ENCODE assay signal across 1 fruit fly cellular context in the genomic region with DNA sequence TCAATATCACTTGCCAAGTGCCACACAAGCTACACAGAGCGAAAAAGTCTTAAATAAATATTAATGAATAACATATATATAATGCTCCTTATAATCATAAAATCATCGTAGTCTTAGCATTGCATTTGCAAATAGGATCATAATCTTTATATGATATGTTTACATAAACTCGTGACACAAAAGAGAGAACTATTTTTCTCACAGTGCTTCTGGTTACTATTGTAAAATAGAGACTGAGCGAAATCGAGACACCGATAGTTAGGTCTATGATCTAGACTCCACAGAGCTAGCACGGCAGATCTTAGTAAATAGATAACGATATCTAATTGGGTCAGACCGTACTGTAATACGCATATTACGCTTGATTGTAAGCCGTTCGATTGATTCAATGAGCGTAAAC.
TF ChIP-seq lines count a peak whose summit lies in the region.

No protein-coding gene starts in this region.

TF ChIP-seq in whole organism, embryonic, 481 proteins besides CTCF, POLR2A, EP300 and RAD21 (continued from another document and continues in another):
- TF ChIP-seq gfzf (GFP tag; optimal IDR thresholded peaks at IDR 0.05; lab: Kevin White, UChicago) (no peak), Nf-YA (GFP tag; IDR thresholded peaks at IDR 0.05; lab: Robert Waterston, UW) (peak; percentile 61; the same call in 1 of the 2 replicates), Ssrp (tag; optimal IDR thresholded peaks at IDR 0.05; lab: Kevin White, UChicago) (peak; percentile 72), CG9797 (GFP tag; optimal IDR thresholded peaks at IDR 0.05; lab: Kevin White, UChicago) (no peak), B-H1 (GFP tag; IDR thresholded peaks at IDR 0.05; lab: Robert Waterston, UW) (no peak), CG17186 (GFP tag; optimal IDR thresholded peaks at IDR 0.05; lab: Kevin White, UChicago) (no peak), Hand (GFP tag; optimal IDR thresholded peaks at IDR 0.05; lab: Kevin White, UChicago) (no peak), fru (optimal IDR thresholded peaks at IDR 0.05; lab: Kevin White, UChicago) (no peak), Trl (optimal IDR thresholded peaks at IDR 0.05; lab: Kevin White, UChicago) (no peak), Trl (GFP tag; optimal IDR thresholded peaks at IDR 0.05; lab: Kevin White, UChicago) (no peak), Tbp (GFP tag; optimal IDR thresholded peaks at IDR 0.05; lab: Kevin White, UChicago) (no peak), Xbp1 (GFP tag; optimal IDR thresholded peaks at IDR 0.05; lab: Kevin White, UChicago) (peak; percentile 73), cas (GFP tag; IDR thresholded peaks at IDR 0.05; lab: Robert Waterston, UW) (no peak), Med (GFP tag; lab: Kevin White, UChicago) (peak; percentile 47), CG2199 (GFP tag; IDR thresholded peaks at IDR 0.05; lab: Robert Waterston, UW) (no peak), CG10654 (GFP tag; optimal IDR thresholded peaks at IDR 0.05; lab: Kevin White, UChicago) (no peak), Eip74EF (GFP tag; optimal IDR thresholded peaks at IDR 0.05; lab: Kevin White, UChicago) (peak in 1 of 2 experiments; percentile 58), br (optimal IDR thresholded peaks at IDR 0.05; lab: Kevin White, UChicago) (no peak), CG12769 (tag; optimal IDR thresholded peaks at IDR 0.05; lab: Kevin White, UChicago) (peak; percentile 18), CG17612 (GFP tag; IDR thresholded peaks at IDR 0.05; lab: Robert Waterston, UW) (no peak), CG32767 (GFP tag; IDR thresholded peaks at IDR 0.05; lab: Robert Waterston, UW) (peak; percentile 81), CG8478 (optimal IDR thresholded peaks at IDR 0.05; lab: Kevin White, UChicago) (no peak), CG8765 (GFP tag; IDR thresholded peaks at IDR 0.05; lab: Robert Waterston, UW) (no peak), yki (optimal IDR thresholded peaks at IDR 0.05; lab: Kevin White, UChicago) (no peak), CG10565 (GFP tag; optimal IDR thresholded peaks at IDR 0.05; lab: Kevin White, UChicago) (no peak), D19B (GFP tag; optimal IDR thresholded peaks at IDR 0.05; lab: Kevin White, UChicago) (no peak), bowl (GFP tag; IDR thresholded peaks at IDR 0.05; lab: Robert Waterston, UW) (peak; percentile 76; the same call in 1 of the 2 replicates), CrebB (tag; optimal IDR thresholded peaks at IDR 0.05; lab: Kevin White, UChicago) (peak; percentile 0), CG17361 (GFP tag; IDR thresholded peaks at IDR 0.05; lab: Robert Waterston, UW) (no peak), Fer3 (tag; optimal IDR thresholded peaks at IDR 0.05; lab: Kevin White, UChicago) (no peak), CG30431 (GFP tag; optimal IDR thresholded peaks at IDR 0.05; lab: Kevin White, UChicago) (peak; percentile 38), btn (GFP tag; optimal IDR thresholded peaks at IDR 0.05; lab: Kevin White, UChicago) (no peak), Ada2b (GFP tag; IDR thresholded peaks at IDR 0.05; lab: Robert Waterston, UW) (peak; percentile 86), CG6683 (GFP tag; optimal IDR thresholded peaks at IDR 0.05; lab: Kevin White, UChicago) (no peak), gsb-n (tag; optimal IDR thresholded peaks at IDR 0.05; lab: Kevin White, UChicago) (peak; percentile 62), vvl (GFP tag; IDR thresholded peaks at IDR 0.05; lab: Robert Waterston, UW) (peak; percentile 86), Hsf (GFP tag; optimal IDR thresholded peaks at IDR 0.05; lab: Kevin White, UChicago) (peak; percentile 48), CG18262 (tag; optimal IDR thresholded peaks at IDR 0.05; lab: Kevin White, UChicago) (no peak), CG12236 (GFP tag; optimal IDR thresholded peaks at IDR 0.05; lab: Kevin White, UChicago) (no peak), CG30403 (GFP tag; optimal IDR thresholded peaks at IDR 0.05; lab: Kevin White, UChicago) (peak; percentile 79), fd96Cb (tag; optimal IDR thresholded peaks at IDR 0.05; lab: Kevin White, UChicago) (peak; percentile 51), chn (GFP tag; optimal IDR thresholded peaks at IDR 0.05; lab: Kevin White, UChicago) (peak; percentile 18), pros (GFP tag; optimal IDR thresholded peaks at IDR 0.05; lab: Kevin White, UChicago) (no peak), CG10959 (GFP tag; IDR thresholded peaks at IDR 0.05; lab: Robert Waterston, UW) (peak; percentile 9; the same call in 1 of the 2 replicates), CG12744 (GFP tag; optimal IDR thresholded peaks at IDR 0.05; lab: Kevin White, UChicago) (no peak), Antp (GFP tag; optimal IDR thresholded peaks at IDR 0.05; lab: Kevin White, UChicago) (no peak), CG43689 (GFP tag; IDR thresholded peaks at IDR 0.05; lab: Robert Waterston, UW) (peak; percentile 67; the same call in 1 of the 2 replicates), CG8388 (GFP tag; optimal IDR thresholded peaks at IDR 0.05; lab: Kevin White, UChicago) (peak; percentile 69), Lpt (GFP tag; optimal IDR thresholded peaks at IDR 0.05; lab: Kevin White, UChicago) (no peak), ems (GFP tag; optimal IDR thresholded peaks at IDR 0.05; lab: Kevin White, UChicago) (peak; percentile 34), slp2 (GFP tag; optimal IDR thresholded peaks at IDR 0.05; lab: Kevin White, UChicago) (no peak), CG7963 (GFP tag; IDR thresholded peaks at IDR 0.05; lab: Robert Waterston, UW; ENCODE audit: partially characterized antibody) (no peak), MBD-R2 (GFP tag; IDR thresholded peaks at IDR 0.05; lab: Robert Waterston, UW) (peak; percentile 33; the same call in 1 of the 2 replicates), CG8290 (GFP tag; optimal IDR thresholded peaks at IDR 0.05; lab: Kevin White, UChicago) (peak; percentile 15), CG8290 (tag; optimal IDR thresholded peaks at IDR 0.05; lab: Kevin White, UChicago) (peak in 1 of 2 experiments; percentile 52), Adf1 (GFP tag; IDR thresholded peaks at IDR 0.05; lab: Robert Waterston, UW) (peak; percentile 42; the same call in 1 of the 2 replicates), mam (GFP tag; optimal IDR thresholded peaks at IDR 0.05; lab: Kevin White, UChicago) (peak; percentile 5), Myb (GFP tag; optimal IDR thresholded peaks at IDR 0.05; lab: Kevin White, UChicago) (no peak), Sox100B (GFP tag; optimal IDR thresholded peaks at IDR 0.05; lab: Kevin White, UChicago) (peak; percentile 3), CG15011 (GFP tag; optimal IDR thresholded peaks at IDR 0.05; lab: Kevin White, UChicago) (no peak), CG8281 (tag; optimal IDR thresholded peaks at IDR 0.05; lab: Kevin White, UChicago) (no peak), ttk (GFP tag; IDR thresholded peaks at IDR 0.05; lab: Robert Waterston, UW) (peak; percentile 83), wdn (GFP tag; IDR thresholded peaks at IDR 0.05; lab: Robert Waterston, UW) (peak; percentile 31; the same call in 1 of the 2 replicates), CG17359 (tag; optimal IDR thresholded peaks at IDR 0.05; lab: Kevin White, UChicago) (no peak), Doc3 (GFP tag; IDR thresholded peaks at IDR 0.05; lab: Robert Waterston, UW; ENCODE audit: partially characterized antibody) (no peak), dimm (GFP tag; IDR thresholded peaks at IDR 0.05; lab: Robert Waterston, UW) (no peak), z (GFP tag; IDR thresholded peaks at IDR 0.05; lab: Robert Waterston, UW) (no peak), ro (GFP tag; IDR thresholded peaks at IDR 0.05; lab: Robert Waterston, UW) (no peak), kay (GFP tag; optimal IDR thresholded peaks at IDR 0.05; lab: Kevin White, UChicago) (peak; percentile 55), luna (GFP tag; optimal IDR thresholded peaks at IDR 0.05; lab: Kevin White, UChicago) (no peak), CG9932 (GFP tag; IDR thresholded peaks at IDR 0.05; lab: Robert Waterston, UW) (peak; percentile 74), kni (GFP tag; optimal IDR thresholded peaks at IDR 0.05; lab: Kevin White, UChicago) (no peak), CG10462 (GFP tag; optimal IDR thresholded peaks at IDR 0.05; lab: Kevin White, UChicago) (peak; percentile 4), CG4404 (GFP tag; IDR thresholded peaks at IDR 0.05; lab: Robert Waterston, UW) (no peak), twi (tag; optimal IDR thresholded peaks at IDR 0.05; lab: Kevin White, UChicago) (peak; percentile 0), D19A (tag; optimal IDR thresholded peaks at IDR 0.05; lab: Kevin White, UChicago) (peak; percentile 66), usp (GFP tag; optimal IDR thresholded peaks at IDR 0.05; lab: Kevin White, UChicago) (no peak), CG14710 (tag; optimal IDR thresholded peaks at IDR 0.05; lab: Kevin White, UChicago) (no peak), prd (optimal IDR thresholded peaks at IDR 0.05; lab: Kevin White, UChicago) (no peak), prd (GFP tag; IDR thresholded peaks at IDR 0.05; lab: Robert Waterston, UW) (no peak), her (GFP tag; optimal IDR thresholded peaks at IDR 0.05; lab: Kevin White, UChicago) (no peak), grn (GFP tag; optimal IDR thresholded peaks at IDR 0.05; lab: Kevin White, UChicago) (peak; percentile 71), abd-A (tag; optimal IDR thresholded peaks at IDR 0.05; lab: Kevin White, UChicago) (no peak), gce (GFP tag; IDR thresholded peaks at IDR 0.05; lab: Robert Waterston, UW) (no peak), CG6854 (GFP tag; optimal IDR thresholded peaks at IDR 0.05; lab: Kevin White, UChicago) (no peak), Dp (GFP tag; optimal IDR thresholded peaks at IDR 0.05; lab: Kevin White, UChicago) (no peak), CkIIα-i1 (GFP tag; IDR thresholded peaks at IDR 0.05; lab: Robert Waterston, UW) (0 out of 2 replicates have a peak, but pooled peaks have one; percentile 64), CG13287 (GFP tag; IDR thresholded peaks at IDR 0.05; lab: Robert Waterston, UW; ENCODE audit: partially characterized antibody) (no peak), CG11085 (GFP tag; IDR thresholded peaks at IDR 0.05; lab: Robert Waterston, UW) (no peak), lab (GFP tag; optimal IDR thresholded peaks at IDR 0.05; lab: Kevin White, UChicago) (no peak), al (GFP tag; IDR thresholded peaks at IDR 0.05; lab: Robert Waterston, UW) (peak; percentile 48; the same call in 1 of the 2 replicates), HLH3B (GFP tag; IDR thresholded peaks at IDR 0.05; lab: Robert Waterston, UW) (peak; percentile 85), NC2β (GFP tag; optimal IDR thresholded peaks at IDR 0.05; lab: Kevin White, UChicago) (no peak), grau (tag; optimal IDR thresholded peaks at IDR 0.05; lab: Kevin White, UChicago) (peak; percentile 79), bcd (GFP tag; optimal IDR thresholded peaks at IDR 0.05; lab: Kevin White, UChicago) (no peak), Kr (GFP tag; optimal IDR thresholded peaks at IDR 0.05; lab: Kevin White, UChicago) (no peak), vnd (GFP tag; IDR thresholded peaks at IDR 0.05; lab: Robert Waterston, UW; ENCODE audit: partially characterized antibody) (no peak), CG6272 (GFP tag; IDR thresholded peaks at IDR 0.05; lab: Robert Waterston, UW) (no peak), CG17328 (GFP tag; IDR thresholded peaks at IDR 0.05; lab: Robert Waterston, UW) (peak; percentile 88), knrl (GFP tag; IDR thresholded peaks at IDR 0.05; lab: Robert Waterston, UW; ENCODE audit: partially characterized antibody) (no peak), Usf (GFP tag; optimal IDR thresholded peaks at IDR 0.05; lab: Kevin White, UChicago) (no peak), CG4730 (GFP tag; IDR thresholded peaks at IDR 0.05; lab: Robert Waterston, UW) (no peak), Ptx1 (GFP tag; IDR thresholded peaks at IDR 0.05; lab: Robert Waterston, UW) (peak; percentile 89), CG11398 (GFP tag; optimal IDR thresholded peaks at IDR 0.05; lab: Kevin White, UChicago) (no peak), Ets97D (GFP tag; optimal IDR thresholded peaks at IDR 0.05; lab: Kevin White, UChicago) (no peak), bab2 (GFP tag; optimal IDR thresholded peaks at IDR 0.05; lab: Kevin White, UChicago) (peak; percentile 41), Mes4 (GFP tag; optimal IDR thresholded peaks at IDR 0.05; lab: Kevin White, UChicago) (no peak), NFAT (GFP tag; IDR thresholded peaks at IDR 0.05; lab: Robert Waterston, UW) (no peak), CG34224 (GFP tag; IDR thresholded peaks at IDR 0.05; lab: Robert Waterston, UW; ENCODE audit: partially characterized antibody) (no peak), CG16863 (GFP tag; optimal IDR thresholded peaks at IDR 0.05; lab: Kevin White, UChicago) (no peak), onecut (GFP tag; IDR thresholded peaks at IDR 0.05; lab: Robert Waterston, UW) (peak; percentile 69), repo (GFP tag; optimal IDR thresholded peaks at IDR 0.05; lab: Kevin White, UChicago) (no peak), wor (GFP tag; IDR thresholded peaks at IDR 0.05; lab: Robert Waterston, UW) (peak; percentile 61), Dref (GFP tag; IDR thresholded peaks at IDR 0.05; lab: Robert Waterston, UW) (no peak), sna (GFP tag; IDR thresholded peaks at IDR 0.05; lab: Robert Waterston, UW; ENCODE audit: partially characterized antibody) (no peak), MTF-1 (GFP tag; optimal IDR thresholded peaks at IDR 0.05; lab: Kevin White, UChicago; ENCODE audit: borderline replicate concordance) (no peak), ATbp (GFP tag; optimal IDR thresholded peaks at IDR 0.05; lab: Kevin White, UChicago) (peak; percentile 60), CG31224 (GFP tag; IDR thresholded peaks at IDR 0.05; lab: Robert Waterston, UW) (no peak), lmd (GFP tag; IDR thresholded peaks at IDR 0.05; lab: Robert Waterston, UW) (peak; percentile 81), CG3281 (GFP tag; optimal IDR thresholded peaks at IDR 0.05; lab: Kevin White, UChicago) (no peak), CG3995 (GFP tag; optimal IDR thresholded peaks at IDR 0.05; lab: Kevin White, UChicago) (no peak), C15 (GFP tag; IDR thresholded peaks at IDR 0.05; lab: Robert Waterston, UW) (0 out of 3 replicates have a peak, but pooled peaks have one; percentile 7), crp (GFP tag; optimal IDR thresholded peaks at IDR 0.05; lab: Kevin White, UChicago) (no peak), tap (tag; optimal IDR thresholded peaks at IDR 0.05; lab: Kevin White, UChicago) (no peak), PHDP (tag; optimal IDR thresholded peaks at IDR 0.05; lab: Kevin White, UChicago) (peak; percentile 81), hbn (GFP tag; IDR thresholded peaks at IDR 0.05; lab: Robert Waterston, UW; ENCODE audit: partially characterized antibody) (no peak), tin (GFP tag; optimal IDR thresholded peaks at IDR 0.05; lab: Kevin White, UChicago) (peak; percentile 63), Neu2 (GFP tag; optimal IDR thresholded peaks at IDR 0.05; lab: Kevin White, UChicago; ENCODE audit: borderline replicate concordance) (no peak), CG12219 (GFP tag; optimal IDR thresholded peaks at IDR 0.05; lab: Kevin White, UChicago) (peak; percentile 67), nerfin-1 (tag; optimal IDR thresholded peaks at IDR 0.05; lab: Kevin White, UChicago) (no peak)
